Fruit fly (Drosophila melanogaster) whole organism, embryonic: ENCODE measurements around the gene dpr14.
A peak's percentile ranks its signal among the peaks of the same experiment; 100 is the strongest.

Experiments
- BEAF-32 ChIP-seq: fragments of 200-800 bp; sonication (Bioruptor generic); optimal IDR thresholded peaks from 3 replicates; lab custom pipeline; 2017; ENCODE audit warnings: missing biosample characterization, missing genetic modification characterization, mild to moderate bottlenecking, moderate library complexity, missing genetic modification reagents
- CG12659 ChIP-seq: fragments of 200-800 bp; sonication (Bioruptor generic); optimal IDR thresholded peaks from 3 replicates; lab custom pipeline; 2017; ENCODE audit warnings: mild to moderate bottlenecking, missing biosample characterization, missing genetic modification reagents, missing genetic modification characterization
- CG13624 ChIP-seq: fragments of 200-800 bp; sonication (Bioruptor generic); optimal IDR thresholded peaks from 2 replicates; lab custom pipeline; 2016; ENCODE audit warnings: missing biosample characterization, missing genetic modification characterization
- CG13894 ChIP-seq: fragments of 200-800 bp; sonication (Bioruptor generic); optimal IDR thresholded peaks from 3 replicates; lab custom pipeline; 2018; ENCODE audit warnings: missing biosample characterization, mild to moderate bottlenecking, missing genetic modification characterization, moderate library complexity
- CG15073 ChIP-seq: fragments of 200-800 bp; sonication (Bioruptor generic); optimal IDR thresholded peaks from 2 replicates; lab custom pipeline; 2016; ENCODE audit warnings: missing biosample characterization, missing genetic modification characterization
- CG17328 ChIP-seq: fragments of 200-800 bp; sonication (Bioruptor generic); IDR thresholded peaks from 2 replicates; pipeline ENCODE4 v1.3.6; 2022; ENCODE audit warnings: missing biosample characterization, missing genetic modification characterization
- CG17361 ChIP-seq: fragments of 200-800 bp; sonication (Bioruptor generic); IDR thresholded peaks from 3 replicates; pipeline ENCODE4 v1.3.6; 2022; ENCODE audit warnings: missing biosample characterization, missing genetic modification characterization
- CG17568 ChIP-seq: fragments of 200-800 bp; sonication (Bioruptor generic); optimal IDR thresholded peaks from 2 replicates; lab custom pipeline; 2018; ENCODE audit warnings: missing biosample characterization, mild to moderate bottlenecking, missing genetic modification characterization, moderate library complexity
- CG1792 ChIP-seq: fragments of 200-800 bp; sonication (Bioruptor generic); optimal IDR thresholded peaks from 2 replicates; lab custom pipeline; 2016; ENCODE audit warnings: missing biosample characterization, missing genetic modification characterization
- CG18764 ChIP-seq: fragments of 200-800 bp; sonication (Bioruptor generic); optimal IDR thresholded peaks from 3 replicates; lab custom pipeline; 2016; ENCODE audit warnings: missing biosample characterization, missing genetic modification characterization
- CG2129 ChIP-seq: fragments of 200-800 bp; sonication (Bioruptor generic); IDR thresholded peaks from 2 replicates; pipeline ENCODE4 v1.3.6; 2022; ENCODE audit warnings: missing biosample characterization, missing genetic modification characterization; ENCODE audit not compliant: partially characterized antibody
- CG30403 ChIP-seq: fragments of 200-800 bp; sonication (Bioruptor generic); optimal IDR thresholded peaks from 3 replicates; lab custom pipeline; 2016; ENCODE audit warnings: missing biosample characterization, missing genetic modification characterization
- CG3847 ChIP-seq: fragments of 200-800 bp; sonication (Bioruptor generic); IDR thresholded peaks from 2 replicates; pipeline ENCODE4 v1.3.6; 2022; ENCODE audit warnings: missing biosample characterization, missing genetic modification characterization
- CG5245 ChIP-seq: fragments of 200-800 bp; sonication (Bioruptor generic); optimal IDR thresholded peaks from 3 replicates; lab custom pipeline; 2016; ENCODE audit warnings: missing biosample characterization, missing genetic modification characterization
- CG7987 ChIP-seq: fragments of 200-800 bp; sonication (Bioruptor generic); optimal IDR thresholded peaks from 2 replicates; lab custom pipeline; 2018; ENCODE audit warnings: missing biosample characterization, mild to moderate bottlenecking, missing genetic modification characterization, moderate library complexity
- CG9932 ChIP-seq: fragments of 200-800 bp; sonication (Bioruptor generic); IDR thresholded peaks from 2 replicates; pipeline ENCODE4 v1.3.6; 2022; ENCODE audit warnings: missing biosample characterization, missing genetic modification characterization
- D ChIP-seq, 2 experiments: fragments of 200-800 bp in 1 of 2; fragments of >200 bp in 1 of 2; sonication (Bioruptor generic) in 1 of 2; optimal IDR thresholded peaks; 2 replicates in 1 of 2; 3 replicates in 1 of 2; lab custom pipeline; 2017; ENCODE audit warnings: mild to moderate bottlenecking in 1 of 2, missing biosample characterization in 1 of 2, missing genetic modification characterization in 1 of 2, missing genetic modification reagents in 1 of 2
- Dref ChIP-seq: fragments of 200-800 bp; sonication (Bioruptor generic); IDR thresholded peaks from 2 replicates; pipeline ENCODE4 v1.3.6; 2022; ENCODE audit warnings: missing biosample characterization, missing genetic modification characterization
- E2f2 ChIP-seq: fragments of 200-800 bp; sonication (Bioruptor generic); IDR thresholded peaks from 2 replicates; pipeline ENCODE4 v1.3.6; 2022; ENCODE audit warnings: missing biosample characterization, missing genetic modification characterization
- GATAe ChIP-seq: fragments of 200-800 bp; sonication (Bioruptor generic); conservative IDR thresholded peaks from 2 replicates; pipeline ENCODE4 v1.3.6; 2022; ENCODE audit warnings: missing biosample characterization, missing genetic modification characterization
- HHEX ChIP-seq: fragments of 200-800 bp; sonication (Bioruptor generic); optimal IDR thresholded peaks from 3 replicates; lab custom pipeline; 2017; ENCODE audit warnings: missing biosample characterization, mild to moderate bottlenecking, missing genetic modification characterization, missing genetic modification reagents
- Hand ChIP-seq: fragments of 200-800 bp; sonication (Bioruptor generic); optimal IDR thresholded peaks from 2 replicates; lab custom pipeline; 2017; ENCODE audit warnings: mild to moderate bottlenecking, missing biosample characterization, missing genetic modification reagents, missing genetic modification characterization
- Hr3 ChIP-seq: fragments of 200-800 bp; sonication (Bioruptor generic); optimal IDR thresholded peaks from 3 replicates; lab custom pipeline; 2016; ENCODE audit warnings: missing biosample characterization, missing genetic modification characterization
- MBD-R2 ChIP-seq: fragments of 200-800 bp; sonication (Bioruptor generic); IDR thresholded peaks from 2 replicates; pipeline ENCODE4 v1.3.6; 2022; ENCODE audit warnings: missing biosample characterization, missing genetic modification characterization
- Med ChIP-seq: fragments of 200-800 bp; sonication (Bioruptor generic); peaks from one replicate; lab custom pipeline; 2016; ENCODE audit warnings: missing biosample characterization, missing genetic modification characterization, mild to moderate bottlenecking, inconsistent platforms, moderate library complexity
- Nf-YC ChIP-seq: fragments of 200-800 bp; optimal IDR thresholded peaks from 3 replicates; lab custom pipeline; 2019; ENCODE audit warnings: missing biosample characterization, mild to moderate bottlenecking, missing genetic modification characterization, moderate library complexity
- TFAM ChIP-seq: fragments of 200-800 bp; sonication (Bioruptor generic); optimal IDR thresholded peaks from 2 replicates; lab custom pipeline; 2017; ENCODE audit warnings: missing biosample characterization, missing genetic modification characterization, inconsistent platforms
- Xbp1 ChIP-seq: fragments of 200-800 bp; sonication (Bioruptor generic); optimal IDR thresholded peaks from 3 replicates; lab custom pipeline; 2016; ENCODE audit warnings: missing biosample characterization, mild to moderate bottlenecking, missing genetic modification characterization
- amos ChIP-seq: fragments of 200-800 bp; sonication (Bioruptor generic); IDR thresholded peaks from 2 replicates; pipeline ENCODE4 v1.3.6; 2022; ENCODE audit warnings: missing biosample characterization, missing genetic modification characterization; ENCODE audit not compliant: partially characterized antibody
- ara ChIP-seq: fragments of 200-800 bp; sonication (Bioruptor generic); IDR thresholded peaks from 2 replicates; pipeline ENCODE4 v1.3.6; 2022; ENCODE audit warnings: missing biosample characterization, missing genetic modification characterization
- ato ChIP-seq: fragments of 200-800 bp; sonication (Bioruptor generic); IDR thresholded peaks from 2 replicates; pipeline ENCODE4 v1.3.6; 2022; ENCODE audit warnings: missing biosample characterization, missing genetic modification characterization; ENCODE audit not compliant: partially characterized antibody
- chinmo ChIP-seq: fragments of 200-800 bp; sonication (Bioruptor generic); IDR thresholded peaks from 4 replicates; pipeline ENCODE4 v1.3.6; 2022; ENCODE audit warnings: missing biosample characterization, missing genetic modification characterization; ENCODE audit not compliant: partially characterized antibody
- crp ChIP-seq, 2 experiments: fragments of 200-800 bp; sonication (Bioruptor generic); optimal IDR thresholded peaks; 2 replicates in 1 of 2; 3 replicates in 1 of 2; lab custom pipeline; 2017; ENCODE audit warnings: missing biosample characterization in 2 of 2, missing genetic modification characterization in 2 of 2, mild to moderate bottlenecking in 1 of 2, moderate library complexity in 1 of 2
- dati ChIP-seq: fragments of 200-800 bp; sonication (Bioruptor generic); IDR thresholded peaks from 2 replicates; pipeline ENCODE4 v1.3.6; 2022; ENCODE audit warnings: missing biosample characterization, missing genetic modification characterization
- dimm ChIP-seq: fragments of 200-800 bp; sonication (Bioruptor generic); IDR thresholded peaks from 2 replicates; pipeline ENCODE4 v1.3.6; 2022; ENCODE audit warnings: missing biosample characterization, missing genetic modification characterization
- grn ChIP-seq: fragments of 200-800 bp; sonication (Bioruptor generic); optimal IDR thresholded peaks from 3 replicates; lab custom pipeline; 2017; ENCODE audit warnings: missing biosample characterization, missing genetic modification characterization
- hbn ChIP-seq: fragments of 200-800 bp; sonication (Bioruptor generic); IDR thresholded peaks from 2 replicates; pipeline ENCODE4 v1.3.6; 2022; ENCODE audit warnings: missing biosample characterization, missing genetic modification characterization; ENCODE audit not compliant: partially characterized antibody
- ind ChIP-seq: fragments of 200-800 bp; sonication (Bioruptor generic); optimal IDR thresholded peaks from 3 replicates; lab custom pipeline; 2016; ENCODE audit warnings: missing biosample characterization, missing genetic modification characterization
- insv ChIP-seq, 2 experiments: fragments of 200-800 bp; sonication (Bioruptor generic); optimal IDR thresholded peaks; 3 replicates each; lab custom pipeline; 2016 to 2018; ENCODE audit warnings: missing biosample characterization in 2 of 2, missing genetic modification characterization in 2 of 2
- ken ChIP-seq: fragments of 200-800 bp; sonication (Bioruptor generic); IDR thresholded peaks from 3 replicates; pipeline ENCODE4 v1.3.6; 2022; ENCODE audit warnings: missing biosample characterization, missing genetic modification characterization
- lab ChIP-seq: fragments of 200-800 bp; sonication (Bioruptor generic); optimal IDR thresholded peaks from 3 replicates; lab custom pipeline; 2017; ENCODE audit warnings: missing biosample characterization, missing genetic modification characterization, mild to moderate bottlenecking, moderate library complexity, missing genetic modification reagents
- lbe ChIP-seq: fragments of 200-800 bp; sonication (Bioruptor generic); optimal IDR thresholded peaks from 2 replicates; lab custom pipeline; 2016; ENCODE audit warnings: missing biosample characterization, mild to moderate bottlenecking, missing genetic modification characterization
- nerfin-2 ChIP-seq: fragments of 200-800 bp; sonication (Bioruptor generic); IDR thresholded peaks from 2 replicates; pipeline ENCODE4 v1.3.6; 2022; ENCODE audit warnings: missing biosample characterization, missing genetic modification characterization; ENCODE audit not compliant: partially characterized antibody
- slou ChIP-seq: fragments of 200-800 bp; sonication (Bioruptor generic); optimal IDR thresholded peaks from 3 replicates; lab custom pipeline; 2016; ENCODE audit warnings: missing biosample characterization, missing genetic modification characterization
- sug ChIP-seq: fragments of 200-800 bp; optimal IDR thresholded peaks from 2 replicates; lab custom pipeline; 2019; ENCODE audit warnings: missing biosample characterization, mild to moderate bottlenecking, missing genetic modification characterization, moderate library complexity
- trh ChIP-seq: fragments of 200-800 bp; sonication (Bioruptor generic); optimal IDR thresholded peaks from 2 replicates; lab custom pipeline; 2016; ENCODE audit warnings: missing biosample characterization, missing genetic modification characterization
- twi ChIP-seq: fragments of 200-800 bp; optimal IDR thresholded peaks from 2 replicates; lab custom pipeline; 2019; ENCODE audit warnings: missing biosample characterization, mild to moderate bottlenecking, missing genetic modification characterization, moderate library complexity
- z ChIP-seq: fragments of 200-800 bp; sonication (Bioruptor generic); IDR thresholded peaks from 3 replicates; pipeline ENCODE4 v1.3.6; 2022; ENCODE audit warnings: missing biosample characterization, missing genetic modification characterization

Gene dpr14

dm6 chrX:7911983-7912630 lies 4.0 kb upstream of the dpr14 start, which contains the start of gene snz (continued):
- no peak for TF ChIP-seq CG5245
- TF ChIP-seq CG17361, result no peak
- no peak for TF ChIP-seq ara (GFP tag; lab: Robert Waterston, UW)
- no peak for TF ChIP-seq CG15073 (GFP tag; lab: Kevin White, UChicago)
- TF ChIP-seq Xbp1 (GFP tag; lab: Kevin White, UChicago), result peak; percentile 5
- peak; percentile 73 for TF ChIP-seq BEAF-32 (GFP tag; lab: Kevin White, UChicago)
- TF ChIP-seq twi (tag; lab: Kevin White, UChicago), result no peak
- TF ChIP-seq CG17568, result no peak
- peak; percentile 88 for TF ChIP-seq Dref (GFP tag; lab: Robert Waterston, UW)
- peak; percentile 46 for TF ChIP-seq lab (GFP tag; lab: Kevin White, UChicago)
- TF ChIP-seq Hand, result peak; percentile 6
- peak; percentile 47 for TF ChIP-seq CG13624
- TF ChIP-seq CG3847, result no peak
- peak; percentile 29; the same call in 1 of the 2 replicates for TF ChIP-seq CG2129 (GFP tag; lab: Robert Waterston, UW)
- TF ChIP-seq chinmo, result peak; percentile 81; the same call in 3 of the 4 replicates
- peak; percentile 50; the same call in 1 of the 2 replicates for TF ChIP-seq ato (GFP tag; lab: Robert Waterston, UW)
- TF ChIP-seq D (optimal IDR thresholded peaks at IDR 0.05; lab: Kevin White, UChicago), result no peak
- TF ChIP-seq D (GFP tag; optimal IDR thresholded peaks at IDR 0.05; lab: Kevin White, UChicago), result no peak
- TF ChIP-seq CG1792, result no peak
- peak in 1 of 2 experiments; percentile 0 for TF ChIP-seq crp (GFP tag; optimal IDR thresholded peaks at IDR 0.05; lab: Kevin White, UChicago)
- TF ChIP-seq CG7987 (GFP tag; lab: Kevin White, UChicago), result peak; percentile 23
- TF ChIP-seq grn, result peak; percentile 69
- TF ChIP-seq nerfin-2 (GFP tag; lab: Robert Waterston, UW), result peak; percentile 65
- TF ChIP-seq dati (GFP tag; lab: Robert Waterston, UW), result no peak
- TF ChIP-seq CG9932 (GFP tag; lab: Robert Waterston, UW), result 0 out of 2 replicates have a peak, but pooled peaks have one; percentile 5
- TF ChIP-seq ken (GFP tag; lab: Robert Waterston, UW), result no peak
- TF ChIP-seq trh (GFP tag; lab: Kevin White, UChicago), result no peak
- TF ChIP-seq E2f2 (GFP tag; lab: Robert Waterston, UW), result peak; percentile 83
- peak; percentile 71 for TF ChIP-seq Med (GFP tag; lab: Kevin White, UChicago)
- TF ChIP-seq CG30403 (GFP tag; lab: Kevin White, UChicago), result no peak
- TF ChIP-seq Hr3 (GFP tag; lab: Kevin White, UChicago), result no peak
- peak; percentile 52; the same call in 1 of the 2 replicates for TF ChIP-seq MBD-R2
- TF ChIP-seq GATAe (GFP tag; lab: Robert Waterston, UW), result peak; percentile 54; the same call in 1 of the 2 replicates
- TF ChIP-seq amos (GFP tag; lab: Robert Waterston, UW), result peak; percentile 78; the same call in 1 of the 2 replicates
- no peak for TF ChIP-seq CG17328 (GFP tag; lab: Robert Waterston, UW)
- TF ChIP-seq CG18764 (GFP tag; lab: Kevin White, UChicago), result no peak
- TF ChIP-seq CG12659 (GFP tag; lab: Kevin White, UChicago), result peak; percentile 31
- TF ChIP-seq lbe, result no peak
- no peak for TF ChIP-seq slou (GFP tag; lab: Kevin White, UChicago)
- no peak for TF ChIP-seq HHEX
- TF ChIP-seq ind (GFP tag; lab: Kevin White, UChicago), result no peak
- TF ChIP-seq CG13894 (tag; lab: Kevin White, UChicago), result peak; percentile 65
- no peak for TF ChIP-seq dimm (GFP tag; lab: Robert Waterston, UW)
- peak; percentile 77 for TF ChIP-seq sug (tag; lab: Kevin White, UChicago)
- no peak for TF ChIP-seq TFAM
- no peak for TF ChIP-seq z (GFP tag; lab: Robert Waterston, UW)
- peak; percentile 50 for TF ChIP-seq Nf-YC (tag; lab: Kevin White, UChicago)
- TF ChIP-seq insv (GFP tag; optimal IDR thresholded peaks at IDR 0.05; lab: Kevin White, UChicago), result peak in 1 of 2 experiments; percentile 91
- peak; percentile 75 for TF ChIP-seq hbn (GFP tag; lab: Robert Waterston, UW)
